Worm (Caenorhabditis elegans): ENCODE data around the gene xbp-1.

ce11 chrIII:4237660-4238059 is 44.1 kb downstream of the xbp-1 start:
- TF ChIP-seq pha-4 (tag; optimal IDR thresholded peaks at IDR 0.05) (no peak), ceh-19 (GFP tag; optimal IDR thresholded peaks at IDR 0.05) (peak; percentile 28), fkh-10 (GFP tag; optimal IDR thresholded peaks at IDR 0.05) (no peak), ahr-1 (tag; optimal IDR thresholded peaks at IDR 0.05) (no peak), C38D4.7 (GFP tag; optimal IDR thresholded peaks at IDR 0.05) (no peak), nfya-1 (tag; optimal IDR thresholded peaks at IDR 0.05) (peak; percentile 83), T23F11.4 (GFP tag; optimal IDR thresholded peaks at IDR 0.05) (no peak), rnt-1 (tag; optimal IDR thresholded peaks at IDR 0.05) (peak; percentile 92), unc-86 (tag; optimal IDR thresholded peaks at IDR 0.05) (no peak), C08G9.2 (tag; optimal IDR thresholded peaks at IDR 0.05) (peak; percentile 59), ceh-14 (tag; optimal IDR thresholded peaks at IDR 0.05) (peak; percentile 65)
